Fruit fly (Drosophila melanogaster) whole organism, adult: ENCODE results near the gene Psf1.
A peak's percentile ranks its signal among the peaks of the same experiment; 100 is the strongest.

Experiments used
- CG7045 ChIP-seq: fragments of 200-800 bp; sonication (Bioruptor generic); optimal IDR thresholded peaks from 2 replicates; lab custom pipeline; 2017; ENCODE audit warnings: missing biosample characterization, mild to moderate bottlenecking, missing genetic modification characterization
- kay ChIP-seq: fragments of 200-800 bp; sonication (Bioruptor generic); peaks from one replicate; lab custom pipeline; 2016; ENCODE audit warnings: missing biosample characterization, missing genetic modification characterization, borderline replicate concordance
- pad ChIP-seq: fragments of 200-800 bp; sonication (Bioruptor generic); optimal IDR thresholded peaks from 3 replicates; lab custom pipeline; 2017; ENCODE audit warnings: missing biosample characterization, missing genetic modification characterization, mild to moderate bottlenecking, moderate library complexity, missing genetic modification reagents

- TF ChIP-seq CG7045 (GFP tag; lab: Kevin White, UChicago) (peak; percentile 5), kay (GFP tag; lab: Kevin White, UChicago) (no peak), pad (GFP tag; lab: Kevin White, UChicago) (no peak)
Measured at dm6 chr3L:1247627-1248295, at the start of gene Psf1, which contains the start of gene Sac1.
